Fruit fly (Drosophila melanogaster): ENCODE data around the gene Zw.

DNA sequence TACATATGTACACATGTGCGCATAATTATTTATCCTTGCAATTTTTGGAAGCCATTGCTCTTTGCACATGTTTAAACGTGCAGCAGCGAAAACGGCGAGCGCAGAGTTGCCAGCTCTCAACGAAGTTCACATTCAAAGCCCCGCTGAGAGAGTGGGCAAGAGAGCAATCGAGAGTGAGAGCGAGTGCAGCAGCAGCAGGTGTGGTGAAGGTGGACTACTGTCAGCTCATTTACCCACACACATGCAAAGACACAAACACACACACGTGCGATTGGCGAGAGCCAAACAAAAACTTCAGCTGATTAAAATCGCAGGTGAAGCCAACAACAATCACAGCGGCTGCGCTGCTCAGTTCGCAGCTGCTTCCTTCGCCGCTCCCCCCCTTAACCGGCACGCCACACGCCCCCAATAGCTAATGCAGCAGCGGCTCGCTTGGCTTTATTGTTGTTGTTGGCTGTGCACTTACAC, 35.7 kb upstream of the Zw start:
- no peak for TF ChIP-seq CG8478 (optimal IDR thresholded peaks at IDR 0.05)
- no peak for TF ChIP-seq CTCF (optimal IDR thresholded peaks at IDR 0.05)

Data from S2 (cell line).